Worm (Caenorhabditis elegans) whole organism, L4 larva: ENCODE results near the gene Y97E10AR.8.

ENCODE experiments used
- F26F4.8 ChIP-seq: fragments of 200-800 bp; sonication (Bioruptor generic); conservative IDR thresholded peaks from 2 replicates; pipeline ENCODE4 v1.3.6; 2022; ENCODE audit warnings: missing genetic modification characterization, missing compliant biosample characterization
- R02D3.7 ChIP-seq: fragments of 150-350 bp; sonication (generic microtip); optimal IDR thresholded peaks from 3 replicates; lab custom pipeline; 2014; ENCODE audit warnings: missing biosample characterization, missing genetic modification characterization
- Y105C5A.15 ChIP-seq: fragments of 200-800 bp; sonication (Bioruptor generic); IDR thresholded peaks from 2 replicates; pipeline ENCODE4 v1.3.6; 2022; ENCODE audit warnings: missing genetic modification characterization, missing compliant biosample characterization
- Y48G9A.11 ChIP-seq: fragments of 200-800 bp; sonication (Bioruptor generic); IDR thresholded peaks from 2 replicates; pipeline ENCODE4 v1.3.6; 2022; ENCODE audit warnings: missing genetic modification reagents, missing genetic modification characterization, missing compliant biosample characterization
- ZK337.2 ChIP-seq: fragments of 200-800 bp; sonication (Bioruptor generic); IDR thresholded peaks from 2 replicates; pipeline ENCODE4 v1.3.6; 2022; ENCODE audit warnings: missing genetic modification reagents, missing genetic modification characterization, missing compliant biosample characterization
- ZK546.5 ChIP-seq, 2 experiments: sonication (generic microtip); optimal IDR thresholded peaks; 2 replicates each; lab custom pipeline; 2017; ENCODE audit warnings: missing biosample characterization in 2 of 2, missing genetic modification characterization in 2 of 2
- aly-2 ChIP-seq: sonication (generic microtip); optimal IDR thresholded peaks from 2 replicates; lab custom pipeline; 2018; ENCODE audit warnings: missing biosample characterization, missing genetic modification characterization
- ces-1 ChIP-seq: fragments of 150-350 bp; sonication (generic microtip); optimal IDR thresholded peaks from 4 replicates; lab custom pipeline; 2014; ENCODE audit warnings: missing biosample characterization, missing genetic modification reagents, missing genetic modification characterization
- cey-2 ChIP-seq: sonication (generic microtip); optimal IDR thresholded peaks from 3 replicates; lab custom pipeline; 2017; ENCODE audit warnings: missing genetic modification characterization, mild to moderate bottlenecking, missing compliant biosample characterization, antibody characterized with exemption, borderline replicate concordance; ENCODE audit not compliant: insufficient read depth
- daf-12 ChIP-seq: fragments of 150-350 bp; optimal IDR thresholded peaks from 2 replicates; lab custom pipeline; 2014; ENCODE audit warnings: missing biosample characterization, missing genetic modification reagents, missing genetic modification characterization
- daf-16 ChIP-seq, 3 experiments: sonication (generic microtip); optimal IDR thresholded peaks; 2 replicates each; lab custom pipeline; 2016 to 2017; ENCODE audit warnings: missing genetic modification characterization in 3 of 3, missing genetic modification reagents in 3 of 3, mild to moderate bottlenecking in 2 of 3, missing compliant biosample characterization in 2 of 3, missing biosample characterization in 1 of 3, moderate library complexity in 1 of 3
- daf-8 ChIP-seq: fragments of 200-800 bp; sonication (Bioruptor generic); IDR thresholded peaks from 2 replicates; pipeline ENCODE4 v1.3.6; 2022; ENCODE audit warnings: missing genetic modification characterization, missing compliant biosample characterization
- dmd-6 ChIP-seq: fragments of 200-800 bp; sonication (Bioruptor generic); IDR thresholded peaks from 2 replicates; pipeline ENCODE4 v1.3.6; 2022; ENCODE audit warnings: missing genetic modification reagents, missing genetic modification characterization, missing compliant biosample characterization
- dpl-1 ChIP-seq: fragments of 150-350 bp; optimal IDR thresholded peaks from 2 replicates; lab custom pipeline; 2014; ENCODE audit warnings: missing biosample characterization, missing genetic modification reagents, missing genetic modification characterization
- duxl-1 ChIP-seq: sonication (generic microtip); optimal IDR thresholded peaks from 2 replicates; lab custom pipeline; 2016; ENCODE audit warnings: mild to moderate bottlenecking, missing genetic modification characterization, moderate library complexity, missing compliant biosample characterization; ENCODE audit not compliant: poor library complexity
- dve-1 ChIP-seq: sonication (generic microtip); optimal IDR thresholded peaks from 2 replicates; lab custom pipeline; 2017; ENCODE audit warnings: antibody characterized with exemption, mild to moderate bottlenecking, missing genetic modification characterization, missing compliant biosample characterization; ENCODE audit not compliant: insufficient read depth
- egl-27 ChIP-seq: sonication (generic microtip); optimal IDR thresholded peaks from 3 replicates; lab custom pipeline; 2017; ENCODE audit warnings: missing biosample characterization, missing genetic modification reagents, missing genetic modification characterization
- egl-43 ChIP-seq: fragments of 200-800 bp; sonication (Bioruptor generic); IDR thresholded peaks from 2 replicates; pipeline ENCODE4 v1.3.6; 2022; ENCODE audit warnings: missing genetic modification reagents, missing genetic modification characterization, missing compliant biosample characterization
- fos-1 ChIP-seq: fragments of 150-350 bp; optimal IDR thresholded peaks from 2 replicates; lab custom pipeline; 2014; ENCODE audit warnings: missing biosample characterization, missing genetic modification characterization
- gei-8 ChIP-seq: fragments of 200-800 bp; sonication (Bioruptor generic); optimal IDR thresholded peaks from 2 replicates; lab custom pipeline; 2018; ENCODE audit warnings: mild to moderate bottlenecking, missing genetic modification characterization, missing compliant biosample characterization
- hif-1 ChIP-seq, 2 experiments: sonication (generic microtip); optimal IDR thresholded peaks; 2 replicates each; lab custom pipeline; 2016 to 2017; ENCODE audit warnings: missing compliant biosample characterization in 2 of 2, missing genetic modification characterization in 2 of 2, missing genetic modification reagents in 2 of 2, missing genotype in 2 of 2, mild to moderate bottlenecking in 1 of 2
- hlh-11 ChIP-seq: fragments of 200-800 bp; sonication (Bioruptor generic); optimal IDR thresholded peaks from 2 replicates; lab custom pipeline; 2018; ENCODE audit warnings: mild to moderate bottlenecking, missing genetic modification characterization, missing compliant biosample characterization
- hmg-1.1 ChIP-seq: fragments of 200-800 bp; sonication (Bioruptor generic); IDR thresholded peaks from 2 replicates; pipeline ENCODE4 v1.3.6; 2022; ENCODE audit warnings: missing genetic modification reagents, missing genetic modification characterization, missing compliant biosample characterization
- jun-1 ChIP-seq: fragments of 150-350 bp; optimal IDR thresholded peaks from 2 replicates; lab custom pipeline; 2014; ENCODE audit warnings: missing biosample characterization, missing genetic modification reagents, missing genetic modification characterization
- lin-1 ChIP-seq: fragments of 200-800 bp; sonication (Bioruptor generic); IDR thresholded peaks from 2 replicates; pipeline ENCODE4 v1.3.6; 2022; ENCODE audit warnings: missing genetic modification reagents, missing genetic modification characterization, missing compliant biosample characterization
- lin-29 ChIP-seq: fragments of 200-800 bp; sonication (Bioruptor generic); IDR thresholded peaks from 2 replicates; pipeline ENCODE4 v1.3.6; 2022; ENCODE audit warnings: missing genetic modification reagents, missing genetic modification characterization, missing compliant biosample characterization
- lin-38 ChIP-seq: fragments of 200-800 bp; sonication (Bioruptor generic); IDR thresholded peaks from 2 replicates; pipeline ENCODE4 v1.3.6; 2022; ENCODE audit warnings: missing genetic modification reagents, missing genetic modification characterization, missing compliant biosample characterization
- lsy-2 ChIP-seq, 2 experiments: fragments of 150-350 bp in 1 of 2; sonication (generic microtip) in 1 of 2; optimal IDR thresholded peaks; 2 replicates each; lab custom pipeline; 2014 to 2017; ENCODE audit warnings: missing biosample characterization in 2 of 2, missing genetic modification characterization in 2 of 2
- madf-9 ChIP-seq: fragments of 200-800 bp; sonication (Bioruptor generic); conservative IDR thresholded peaks from 2 replicates; pipeline ENCODE4 v1.3.6; 2022; ENCODE audit warnings: missing genetic modification reagents, missing genetic modification characterization, missing compliant biosample characterization
- mdl-1 ChIP-seq, 2 experiments: fragments of 150-350 bp in 1 of 2; sonication (generic microtip) in 1 of 2; optimal IDR thresholded peaks; 2 replicates each; lab custom pipeline; 2014 to 2017; ENCODE audit warnings: missing biosample characterization in 2 of 2, missing genetic modification characterization in 2 of 2
- mep-1 ChIP-seq: fragments of 150-350 bp; sonication (generic microtip); optimal IDR thresholded peaks from 3 replicates; lab custom pipeline; 2014; ENCODE audit warnings: missing biosample characterization, missing genetic modification characterization
- mes-2 ChIP-seq: sonication (generic microtip); optimal IDR thresholded peaks from 2 replicates; lab custom pipeline; 2016; ENCODE audit warnings: missing genotype, mild to moderate bottlenecking, missing genetic modification characterization, missing compliant biosample characterization; ENCODE audit not compliant: poor library complexity, severe bottlenecking
- mxl-3 ChIP-seq: fragments of 200-800 bp; sonication (Bioruptor generic); optimal IDR thresholded peaks from 2 replicates; lab custom pipeline; 2018; ENCODE audit warnings: mild to moderate bottlenecking, missing genetic modification characterization, missing compliant biosample characterization
- nhr-10 ChIP-seq: fragments of 150-350 bp; optimal IDR thresholded peaks from 2 replicates; lab custom pipeline; 2014; ENCODE audit warnings: missing biosample characterization, missing genetic modification characterization
- nhr-102 ChIP-seq: sonication (generic microtip); optimal IDR thresholded peaks from 2 replicates; lab custom pipeline; 2016; ENCODE audit warnings: mild to moderate bottlenecking, missing genetic modification characterization, moderate library complexity, missing compliant biosample characterization
- nhr-237 ChIP-seq: sonication (generic microtip); optimal IDR thresholded peaks from 2 replicates; lab custom pipeline; 2017; ENCODE audit warnings: missing biosample characterization, missing genetic modification characterization
- nhr-25 ChIP-seq: sonication (generic microtip); optimal IDR thresholded peaks from 2 replicates; lab custom pipeline; 2017; ENCODE audit warnings: missing genetic modification characterization, mild to moderate bottlenecking, missing compliant biosample characterization, antibody characterized with exemption, moderate library complexity, borderline replicate concordance; ENCODE audit not compliant: insufficient read depth
- nhr-42 ChIP-seq: fragments of 200-800 bp; sonication (Bioruptor generic); IDR thresholded peaks from 2 replicates; pipeline ENCODE4 v1.3.6; 2022; ENCODE audit warnings: missing genetic modification characterization, missing compliant biosample characterization
- nhr-6 ChIP-seq: fragments of 150-350 bp; optimal IDR thresholded peaks from 2 replicates; lab custom pipeline; 2014; ENCODE audit warnings: missing biosample characterization, missing genetic modification characterization
- nhr-76 ChIP-seq: fragments of 150-350 bp; optimal IDR thresholded peaks from 2 replicates; lab custom pipeline; 2014; ENCODE audit warnings: missing biosample characterization, missing genetic modification characterization
- nhr-77 ChIP-seq: fragments of 150-350 bp; optimal IDR thresholded peaks from 2 replicates; lab custom pipeline; 2014; ENCODE audit warnings: missing biosample characterization, missing genetic modification characterization
- pqm-1 ChIP-seq: sonication (generic microtip); optimal IDR thresholded peaks from 2 replicates; lab custom pipeline; 2017; ENCODE audit warnings: missing biosample characterization, missing genetic modification characterization
- sdz-12 ChIP-seq: fragments of 200-800 bp; sonication (Bioruptor generic); optimal IDR thresholded peaks from 2 replicates; lab custom pipeline; 2018; ENCODE audit warnings: mild to moderate bottlenecking, missing genetic modification characterization, missing compliant biosample characterization
- set-16 ChIP-seq: fragments of 200-800 bp; sonication (Bioruptor generic); IDR thresholded peaks from 2 replicates; pipeline ENCODE4 v1.3.6; 2022; ENCODE audit warnings: missing genetic modification reagents, missing genetic modification characterization, missing compliant biosample characterization
- tag-97 ChIP-seq: fragments of 200-800 bp; sonication (Bioruptor generic); IDR thresholded peaks from 2 replicates; pipeline ENCODE4 v1.3.6; 2022; ENCODE audit warnings: missing genetic modification characterization, missing compliant biosample characterization
- unc-130 ChIP-seq: sonication (generic microtip); optimal IDR thresholded peaks from 2 replicates; lab custom pipeline; 2016; ENCODE audit warnings: missing genetic modification reagents, missing genetic modification characterization, missing compliant biosample characterization
- zfp-2 ChIP-seq: sonication (generic microtip); optimal IDR thresholded peaks from 2 replicates; lab custom pipeline; 2016; ENCODE audit warnings: mild to moderate bottlenecking, missing genetic modification characterization, missing compliant biosample characterization

Y97E10AR.8 gene

ce11 chrV:7980370-7980987, 24.6 kb upstream of the Y97E10AR.8 start (continued):
- TF ChIP-seq nhr-25 (tag; lab: Kevin White, UChicago) (no peak), mes-2 (tag; lab: Kevin White, UChicago) (no peak), hlh-11 (tag; lab: Kevin White, UChicago) (peak; percentile 38), F26F4.8 (GFP tag; lab: Robert Waterston, UW) (no peak), duxl-1 (tag; lab: Kevin White, UChicago) (no peak), R02D3.7 (tag; lab: Kevin White, UChicago) (no peak), daf-16 (GFP tag; optimal IDR thresholded peaks at IDR 0.05; lab: Kevin White, UChicago) (peak in 1 of 2 experiments; percentile 36), daf-16 (tag; optimal IDR thresholded peaks at IDR 0.05; lab: Kevin White, UChicago) (no peak), sdz-12 (GFP tag; lab: Kevin White, UChicago) (no peak), nhr-6 (tag; lab: Kevin White, UChicago) (no peak), hmg-1.1 (GFP tag; lab: Robert Waterston, UW) (0 out of 2 replicates have a peak, but pooled peaks have one; percentile 58), tag-97 (GFP tag; lab: Robert Waterston, UW) (no peak), ces-1 (GFP tag; lab: Kevin White, UChicago) (no peak), Y48G9A.11 (GFP tag; lab: Robert Waterston, UW) (no peak), nhr-102 (no peak), dpl-1 (GFP tag; lab: Kevin White, UChicago) (peak; percentile 2), lin-1 (GFP tag; lab: Robert Waterston, UW) (no peak), dmd-6 (GFP tag; lab: Robert Waterston, UW) (no peak), daf-8 (GFP tag; lab: Robert Waterston, UW) (no peak), jun-1 (tag; lab: Kevin White, UChicago) (no peak), nhr-237 (tag; lab: Kevin White, UChicago) (no peak), ZK337.2 (GFP tag; lab: Robert Waterston, UW) (no peak), mdl-1 (tag; optimal IDR thresholded peaks at IDR 0.05; lab: Kevin White, UChicago) (peak in 1 of 2 experiments; percentile 65), cey-2 (tag; lab: Kevin White, UChicago) (no peak), zfp-2 (tag; lab: Kevin White, UChicago) (no peak), nhr-77 (tag; lab: Kevin White, UChicago) (no peak), hif-1 (tag; optimal IDR thresholded peaks at IDR 0.05; lab: Kevin White, UChicago) (peak in 1 of 2 experiments; percentile 21), nhr-76 (tag; lab: Kevin White, UChicago) (no peak), fos-1 (no peak), daf-12 (tag; lab: Kevin White, UChicago) (no peak), gei-8 (GFP tag; lab: Kevin White, UChicago) (no peak), egl-43 (GFP tag; lab: Robert Waterston, UW) (no peak), set-16 (GFP tag; lab: Robert Waterston, UW) (no peak), egl-27 (tag; lab: Kevin White, UChicago) (no peak), madf-9 (GFP tag; lab: Robert Waterston, UW) (no peak), mep-1 (peak; percentile 59), pqm-1 (tag; lab: Kevin White, UChicago) (no peak), lin-29 (GFP tag; lab: Robert Waterston, UW) (no peak), ZK546.5 (tag; optimal IDR thresholded peaks at IDR 0.05; lab: Kevin White, UChicago) (no peak), nhr-42 (no peak), lsy-2 (tag; optimal IDR thresholded peaks at IDR 0.05; lab: Kevin White, UChicago) (peak in 1 of 2 experiments; percentile 63), mxl-3 (GFP tag; lab: Kevin White, UChicago) (no peak), Y105C5A.15 (no peak), aly-2 (no peak), dve-1 (tag; lab: Kevin White, UChicago) (no peak), unc-130 (no peak), nhr-10 (tag; lab: Kevin White, UChicago) (no peak), lin-38 (no peak)
